Worm (Caenorhabditis elegans) whole organism, L4 larva: ENCODE results near the gene EEED8.3.

Experiments used
- F10B5.3 ChIP-seq: sonication (generic microtip); optimal IDR thresholded peaks from 2 replicates; lab custom pipeline; 2016; ENCODE audit warnings: mild to moderate bottlenecking, missing genetic modification characterization, missing compliant biosample characterization
- R02D3.7 ChIP-seq: fragments of 150-350 bp; sonication (generic microtip); optimal IDR thresholded peaks from 3 replicates; lab custom pipeline; 2014; ENCODE audit warnings: missing biosample characterization, missing genetic modification characterization
- T20F7.1 ChIP-seq: fragments of 200-800 bp; sonication (Bioruptor generic); optimal IDR thresholded peaks from 2 replicates; lab custom pipeline; 2018; ENCODE audit warnings: mild to moderate bottlenecking, missing genetic modification characterization, missing compliant biosample characterization
- Y5F2A.4 ChIP-seq: fragments of 200-800 bp; sonication (Bioruptor generic); optimal IDR thresholded peaks from 2 replicates; lab custom pipeline; 2018; ENCODE audit warnings: mild to moderate bottlenecking, missing genetic modification characterization, missing compliant biosample characterization
- Y75B8A.6 ChIP-seq: fragments of 200-800 bp; sonication (Bioruptor generic); IDR thresholded peaks from 2 replicates; pipeline ENCODE4 v1.3.6; 2022; ENCODE audit warnings: missing genetic modification reagents, missing genetic modification characterization, missing compliant biosample characterization
- aha-1 ChIP-seq: fragments of 150-350 bp; peaks from one replicate; lab custom pipeline; 2014; ENCODE audit warnings: missing biosample characterization, missing genetic modification characterization
- ama-1 ChIP-seq: fragments of 150-350 bp; optimal IDR thresholded peaks from 2 replicates; lab custom pipeline; 2014; ENCODE audit warnings: inconsistent platforms, mixed read lengths
- ceh-20 ChIP-seq: fragments of 200-800 bp; sonication (Bioruptor generic); IDR thresholded peaks from 2 replicates; pipeline ENCODE4 v1.3.6; 2022; ENCODE audit warnings: missing genetic modification reagents, missing genetic modification characterization, missing compliant biosample characterization
- ceh-82 ChIP-seq: sonication (generic microtip); optimal IDR thresholded peaks from 2 replicates; lab custom pipeline; 2017; ENCODE audit warnings: missing biosample characterization, missing genetic modification characterization
- cey-2 ChIP-seq: sonication (generic microtip); optimal IDR thresholded peaks from 3 replicates; lab custom pipeline; 2017; ENCODE audit warnings: missing genetic modification characterization, mild to moderate bottlenecking, missing compliant biosample characterization, antibody characterized with exemption, borderline replicate concordance; ENCODE audit not compliant: insufficient read depth
- daf-16 ChIP-seq, 3 experiments: sonication (generic microtip); optimal IDR thresholded peaks; 2 replicates each; lab custom pipeline; 2016 to 2017; ENCODE audit warnings: missing genetic modification characterization in 3 of 3, missing genetic modification reagents in 3 of 3, mild to moderate bottlenecking in 2 of 3, missing compliant biosample characterization in 2 of 3, missing biosample characterization in 1 of 3, moderate library complexity in 1 of 3
- dmd-6 ChIP-seq: fragments of 200-800 bp; sonication (Bioruptor generic); IDR thresholded peaks from 2 replicates; pipeline ENCODE4 v1.3.6; 2022; ENCODE audit warnings: missing genetic modification reagents, missing genetic modification characterization, missing compliant biosample characterization
- dpl-1 ChIP-seq: fragments of 150-350 bp; optimal IDR thresholded peaks from 2 replicates; lab custom pipeline; 2014; ENCODE audit warnings: missing biosample characterization, missing genetic modification reagents, missing genetic modification characterization
- duxl-1 ChIP-seq: sonication (generic microtip); optimal IDR thresholded peaks from 2 replicates; lab custom pipeline; 2016; ENCODE audit warnings: mild to moderate bottlenecking, missing genetic modification characterization, moderate library complexity, missing compliant biosample characterization; ENCODE audit not compliant: poor library complexity
- egl-27 ChIP-seq: sonication (generic microtip); optimal IDR thresholded peaks from 3 replicates; lab custom pipeline; 2017; ENCODE audit warnings: missing biosample characterization, missing genetic modification reagents, missing genetic modification characterization
- egl-43 ChIP-seq: fragments of 200-800 bp; sonication (Bioruptor generic); IDR thresholded peaks from 2 replicates; pipeline ENCODE4 v1.3.6; 2022; ENCODE audit warnings: missing genetic modification reagents, missing genetic modification characterization, missing compliant biosample characterization
- fkh-10 ChIP-seq: fragments of 150-350 bp; optimal IDR thresholded peaks from 2 replicates; lab custom pipeline; 2014; ENCODE audit warnings: missing biosample characterization, missing genetic modification reagents, missing genetic modification characterization
- fos-1 ChIP-seq: fragments of 150-350 bp; optimal IDR thresholded peaks from 2 replicates; lab custom pipeline; 2014; ENCODE audit warnings: missing biosample characterization, missing genetic modification characterization
- hlh-11 ChIP-seq: fragments of 200-800 bp; sonication (Bioruptor generic); optimal IDR thresholded peaks from 2 replicates; lab custom pipeline; 2018; ENCODE audit warnings: mild to moderate bottlenecking, missing genetic modification characterization, missing compliant biosample characterization
- jun-1 ChIP-seq: fragments of 150-350 bp; optimal IDR thresholded peaks from 2 replicates; lab custom pipeline; 2014; ENCODE audit warnings: missing biosample characterization, missing genetic modification reagents, missing genetic modification characterization
- lim-7 ChIP-seq: fragments of 200-800 bp; sonication (Bioruptor generic); IDR thresholded peaks from 2 replicates; pipeline ENCODE4 v1.3.6; 2022; ENCODE audit warnings: missing genetic modification characterization, missing compliant biosample characterization
- lin-1 ChIP-seq: fragments of 200-800 bp; sonication (Bioruptor generic); IDR thresholded peaks from 2 replicates; pipeline ENCODE4 v1.3.6; 2022; ENCODE audit warnings: missing genetic modification reagents, missing genetic modification characterization, missing compliant biosample characterization
- lin-38 ChIP-seq: fragments of 200-800 bp; sonication (Bioruptor generic); IDR thresholded peaks from 2 replicates; pipeline ENCODE4 v1.3.6; 2022; ENCODE audit warnings: missing genetic modification reagents, missing genetic modification characterization, missing compliant biosample characterization
- lin-39 ChIP-seq: fragments of 150-350 bp; optimal IDR thresholded peaks from 2 replicates; lab custom pipeline; 2014; ENCODE audit warnings: missing biosample characterization, missing genetic modification reagents, missing genetic modification characterization
- lir-3 ChIP-seq: sonication (generic microtip); optimal IDR thresholded peaks from 2 replicates; lab custom pipeline; 2016; ENCODE audit warnings: mild to moderate bottlenecking, missing genetic modification characterization, missing compliant biosample characterization
- lsy-2 ChIP-seq, 2 experiments: fragments of 150-350 bp in 1 of 2; sonication (generic microtip) in 1 of 2; optimal IDR thresholded peaks; 2 replicates each; lab custom pipeline; 2014 to 2017; ENCODE audit warnings: missing biosample characterization in 2 of 2, missing genetic modification characterization in 2 of 2
- mep-1 ChIP-seq: fragments of 150-350 bp; sonication (generic microtip); optimal IDR thresholded peaks from 3 replicates; lab custom pipeline; 2014; ENCODE audit warnings: missing biosample characterization, missing genetic modification characterization
- nhr-28 ChIP-seq: fragments of 150-350 bp; optimal IDR thresholded peaks from 2 replicates; lab custom pipeline; 2014; ENCODE audit warnings: missing biosample characterization, missing genetic modification characterization
- nhr-41 ChIP-seq: fragments of 200-800 bp; sonication (Bioruptor generic); IDR thresholded peaks from 2 replicates; pipeline ENCODE4 v1.3.6; 2022; ENCODE audit warnings: missing genetic modification reagents, missing genetic modification characterization, missing compliant biosample characterization
- nhr-42 ChIP-seq: fragments of 200-800 bp; sonication (Bioruptor generic); IDR thresholded peaks from 2 replicates; pipeline ENCODE4 v1.3.6; 2022; ENCODE audit warnings: missing genetic modification characterization, missing compliant biosample characterization
- nhr-48 ChIP-seq: sonication (generic microtip); optimal IDR thresholded peaks from 2 replicates; lab custom pipeline; 2016; ENCODE audit warnings: mild to moderate bottlenecking, missing genetic modification characterization, missing compliant biosample characterization
- nhr-6 ChIP-seq: fragments of 150-350 bp; optimal IDR thresholded peaks from 2 replicates; lab custom pipeline; 2014; ENCODE audit warnings: missing biosample characterization, missing genetic modification characterization
- nhr-76 ChIP-seq: fragments of 150-350 bp; optimal IDR thresholded peaks from 2 replicates; lab custom pipeline; 2014; ENCODE audit warnings: missing biosample characterization, missing genetic modification characterization
- nhr-77 ChIP-seq: fragments of 150-350 bp; optimal IDR thresholded peaks from 2 replicates; lab custom pipeline; 2014; ENCODE audit warnings: missing biosample characterization, missing genetic modification characterization
- pqm-1 ChIP-seq: sonication (generic microtip); optimal IDR thresholded peaks from 2 replicates; lab custom pipeline; 2017; ENCODE audit warnings: missing biosample characterization, missing genetic modification characterization
- snpc-1.2 ChIP-seq: fragments of 200-800 bp; sonication (Bioruptor generic); IDR thresholded peaks from 2 replicates; pipeline ENCODE4 v1.3.6; 2022; ENCODE audit warnings: missing genetic modification reagents, missing genetic modification characterization, missing compliant biosample characterization
- spr-3 ChIP-seq: fragments of 200-800 bp; sonication (Bioruptor generic); optimal IDR thresholded peaks from 2 replicates; lab custom pipeline; 2018; ENCODE audit warnings: mild to moderate bottlenecking, missing genetic modification characterization, missing compliant biosample characterization
- tag-97 ChIP-seq: fragments of 200-800 bp; sonication (Bioruptor generic); IDR thresholded peaks from 2 replicates; pipeline ENCODE4 v1.3.6; 2022; ENCODE audit warnings: missing genetic modification characterization, missing compliant biosample characterization
- unc-39 ChIP-seq: sonication (generic microtip); optimal IDR thresholded peaks from 2 replicates; lab custom pipeline; 2017; ENCODE audit warnings: missing biosample characterization, missing genetic modification characterization
- zip-11 ChIP-seq: fragments of 200-800 bp; sonication (Bioruptor generic); IDR thresholded peaks from 2 replicates; pipeline ENCODE4 v1.3.6; 2022; ENCODE audit warnings: missing genetic modification characterization, missing compliant biosample characterization

Gene EEED8.3

DNA sequence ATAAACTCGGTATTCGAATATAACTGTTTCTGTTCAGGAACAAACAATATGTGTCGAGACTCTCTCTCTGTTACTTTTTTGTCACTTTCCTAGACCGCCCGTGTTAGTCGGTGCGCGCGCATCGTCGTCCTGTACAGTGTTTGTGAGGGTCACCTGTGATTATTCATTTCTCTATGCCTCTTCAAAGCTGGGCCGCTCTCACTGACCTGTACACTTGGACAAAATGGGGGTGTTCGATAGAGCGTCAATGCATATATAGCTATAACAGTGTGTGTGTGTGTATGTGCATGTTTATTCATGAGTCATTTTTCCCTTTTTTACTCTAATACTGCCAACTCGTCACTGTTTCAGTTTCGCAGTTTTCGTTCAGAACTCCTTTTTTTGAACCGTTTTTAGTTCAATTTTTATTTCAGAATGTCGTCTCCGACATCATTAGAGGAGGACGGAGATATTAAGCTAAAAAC, 34.4 kb upstream of the EEED8.3 start, which contains the start of gene pkc-3 (continued):
- no peak for TF ChIP-seq lin-39 (tag; lab: Kevin White, UChicago)
- TF ChIP-seq tag-97 = no peak
- no peak for TF ChIP-seq R02D3.7 (tag; lab: Kevin White, UChicago)
- no peak for TF ChIP-seq zip-11 (GFP tag; lab: Robert Waterston, UW)
- peak; percentile 40 for TF ChIP-seq jun-1 (tag; lab: Kevin White, UChicago)
- TF ChIP-seq nhr-76 (tag; lab: Kevin White, UChicago) = no peak
- no peak for TF ChIP-seq ceh-82 (tag; lab: Kevin White, UChicago)
- peak; percentile 58; the same call in 1 of the 2 replicates for TF ChIP-seq snpc-1.2 (GFP tag; lab: Robert Waterston, UW)
- TF ChIP-seq duxl-1 (tag; lab: Kevin White, UChicago) = peak; percentile 50
- peak; percentile 93 for TF ChIP-seq nhr-28 (tag; lab: Kevin White, UChicago)
- no peak for TF ChIP-seq ceh-20 (GFP tag; lab: Robert Waterston, UW)
- no peak for TF ChIP-seq egl-27 (tag; lab: Kevin White, UChicago)
- peak; percentile 42 for TF ChIP-seq spr-3 (GFP tag; lab: Kevin White, UChicago)
- peak; percentile 86 for TF ChIP-seq mep-1 (tag; lab: Kevin White, UChicago)
- no peak for TF ChIP-seq fkh-10 (GFP tag; lab: Kevin White, UChicago)
- TF ChIP-seq F10B5.3 (tag; lab: Kevin White, UChicago) = no peak
- no peak for TF ChIP-seq egl-43 (GFP tag; lab: Robert Waterston, UW)
- TF ChIP-seq ama-1 (lab: Kevin White, UChicago) = peak; percentile 70
- TF ChIP-seq lin-1 (GFP tag; lab: Robert Waterston, UW) = 0 out of 2 replicates have a peak, but pooled peaks have one; percentile 53
- TF ChIP-seq lir-3 (tag; lab: Kevin White, UChicago) = no peak
- peak; percentile 52 for TF ChIP-seq dmd-6 (GFP tag; lab: Robert Waterston, UW)
- peak; percentile 87 for TF ChIP-seq nhr-41 (GFP tag; lab: Robert Waterston, UW)
- peak; percentile 38 for TF ChIP-seq dpl-1
- TF ChIP-seq lin-38 = peak; percentile 79
- TF ChIP-seq lsy-2 (tag; optimal IDR thresholded peaks at IDR 0.05; lab: Kevin White, UChicago) = peak; percentile 40 to 74
- TF ChIP-seq unc-39 (tag; lab: Kevin White, UChicago) = no peak
- no peak for TF ChIP-seq cey-2 (tag; lab: Kevin White, UChicago)
- peak; percentile 76 for TF ChIP-seq T20F7.1 (GFP tag; lab: Kevin White, UChicago)
- TF ChIP-seq nhr-77 (tag; lab: Kevin White, UChicago) = peak; percentile 89
- TF ChIP-seq nhr-48 (tag; lab: Kevin White, UChicago) = no peak
- TF ChIP-seq Y5F2A.4 (GFP tag; lab: Kevin White, UChicago) = no peak
- TF ChIP-seq nhr-42 (GFP tag; lab: Robert Waterston, UW) = peak; percentile 36; the same call in 1 of the 2 replicates
- TF ChIP-seq nhr-6 (tag; lab: Kevin White, UChicago) = peak; percentile 93
- TF ChIP-seq Y75B8A.6 (GFP tag; lab: Robert Waterston, UW) = 0 out of 2 replicates have a peak, but pooled peaks have one; percentile 27
- TF ChIP-seq fos-1 (tag; lab: Kevin White, UChicago) = no peak
- TF ChIP-seq hlh-11 = peak; percentile 93

DNA sequence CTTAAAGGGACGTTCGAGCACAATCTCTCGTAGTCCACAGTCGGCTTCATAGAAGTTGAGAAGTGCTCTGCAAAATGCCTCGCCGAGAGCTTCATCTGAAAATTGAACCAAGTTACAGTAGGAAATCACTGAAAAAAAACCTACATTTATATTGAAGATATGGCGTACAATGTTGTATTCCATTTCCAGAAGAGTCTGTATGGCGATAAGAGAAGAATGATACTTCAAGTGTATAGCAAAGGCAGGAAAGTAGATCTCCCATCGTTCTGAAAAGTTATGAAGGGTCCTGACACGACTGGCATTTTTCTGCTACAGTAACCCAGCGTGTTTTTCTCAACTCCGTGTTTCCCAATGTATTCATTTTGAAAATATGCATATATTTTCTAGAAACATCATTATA, 29.8 kb upstream of the EEED8.3 start:
- TF ChIP-seq daf-16 (GFP tag; optimal IDR thresholded peaks at IDR 0.05; lab: Kevin White, UChicago) (no peak), daf-16 (tag; optimal IDR thresholded peaks at IDR 0.05; lab: Kevin White, UChicago) (peak; percentile 22), Y5F2A.4 (GFP tag; lab: Kevin White, UChicago) (no peak)

DNA sequence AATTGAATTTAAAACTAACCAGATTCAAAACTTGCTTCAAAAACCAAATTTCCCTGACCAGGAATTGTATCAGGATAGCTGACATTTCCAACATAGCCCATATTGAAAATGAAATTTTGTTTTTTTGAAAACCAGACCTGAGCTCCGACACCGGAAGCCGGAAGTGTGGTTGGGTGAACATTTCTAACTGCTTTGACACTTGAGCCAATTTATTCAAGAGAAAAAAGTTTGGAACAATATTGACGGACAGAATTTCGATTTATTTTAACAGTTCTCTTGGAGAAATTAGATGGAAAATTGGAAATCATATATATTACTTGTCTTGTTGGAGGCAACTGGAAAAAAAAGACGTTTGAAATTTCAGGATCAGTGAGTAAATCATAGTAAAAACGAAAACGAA, 26.9 kb upstream of the EEED8.3 start, which contains the start of gene ccpp-6:
ccpp-6 (minus strand) TSS at position 101 of the 400 bp plus-strand sequence.
- TF ChIP-seq mep-1 (tag; lab: Kevin White, UChicago) (peak; percentile 25), pqm-1 (tag; lab: Kevin White, UChicago) (no peak), lin-38 (0 out of 2 replicates have a peak, but pooled peaks have one; percentile 16), aha-1 (peak; percentile 11), ama-1 (lab: Kevin White, UChicago) (peak; percentile 0), lim-7 (GFP tag; lab: Robert Waterston, UW) (no peak)
